Worm (Caenorhabditis elegans): ENCODE measurements around the gene cdc-42.

ce11 chrII:7643214-7643613 is 27.0 kb downstream of the cdc-42 start:
- TF ChIP-seq dmd-9 (GFP tag; IDR thresholded peaks at IDR 0.05): no peak
- no peak for TF ChIP-seq unc-62 (GFP tag; optimal IDR thresholded peaks at IDR 0.05 in 1 of 2)
- TF ChIP-seq unc-62 (tag; optimal IDR thresholded peaks at IDR 0.05): no peak

Data from whole organism, L4 larva.